Worm (Caenorhabditis elegans): Measurements from ENCODE around the gene hpo-34.

The hpo-34 gene

ce11 chrX:11463568-11463967 lies 55.3 kb downstream of the hpo-34 start:
- no peak for TF ChIP-seq nhr-12 (tag; optimal IDR thresholded peaks at IDR 0.05)
- no peak for TF ChIP-seq lin-14 (GFP tag; optimal IDR thresholded peaks at IDR 0.05)
- TF ChIP-seq rnt-1 (tag; optimal IDR thresholded peaks at IDR 0.05), result peak; percentile 8
- TF ChIP-seq hlh-4 (tag; optimal IDR thresholded peaks at IDR 0.05), result no peak
- TF ChIP-seq efl-1 (optimal IDR thresholded peaks at IDR 0.05), result no peak
- TF ChIP-seq efl-1 (GFP tag; optimal IDR thresholded peaks at IDR 0.05 in 1 of 2), result peak in 1 of 2 experiments; percentile 22
- no peak for TF ChIP-seq efl-3 (GFP tag; optimal IDR thresholded peaks at IDR 0.05)
- TF ChIP-seq egl-13 (tag; optimal IDR thresholded peaks at IDR 0.05), result no peak
- TF ChIP-seq nhr-47 (tag; optimal IDR thresholded peaks at IDR 0.05), result no peak
- TF ChIP-seq C34B4.2 (tag; optimal IDR thresholded peaks at IDR 0.05), result no peak

ce11 chrX:11463005-11463404 lies 55.9 kb downstream of the hpo-34 start:
- TF ChIP-seq unc-62 (GFP tag; optimal IDR thresholded peaks at IDR 0.05), result no peak
- TF ChIP-seq ztf-11 (tag; optimal IDR thresholded peaks at IDR 0.05), result no peak
- peak; percentile 68 for TF ChIP-seq lin-14 (GFP tag; optimal IDR thresholded peaks at IDR 0.05)
- no peak for TF ChIP-seq fkh-10 (GFP tag; optimal IDR thresholded peaks at IDR 0.05)
- TF ChIP-seq ces-1 (GFP tag; optimal IDR thresholded peaks at IDR 0.05), result no peak
- 0 out of 2 replicates have a peak, but pooled peaks have one; percentile 13 for TF ChIP-seq mab-9 (GFP tag; IDR thresholded peaks at IDR 0.05)
- no peak for TF ChIP-seq nhr-77 (tag; optimal IDR thresholded peaks at IDR 0.05)
- TF ChIP-seq ztf-4 (tag; optimal IDR thresholded peaks at IDR 0.05), result no peak

- TF ChIP-seq lin-14 (GFP tag; optimal IDR thresholded peaks at IDR 0.05) (peak; percentile 85), lsy-2 (tag; optimal IDR thresholded peaks at IDR 0.05) (peak in 1 of 2 experiments; percentile 16), nhr-85 (tag) (peak; percentile 68), nhr-12 (tag; optimal IDR thresholded peaks at IDR 0.05) (no peak), dsc-1 (tag; optimal IDR thresholded peaks at IDR 0.05) (peak; percentile 13), ceh-8 (GFP tag; optimal IDR thresholded peaks at IDR 0.05) (no peak), mep-1 (tag; optimal IDR thresholded peaks at IDR 0.05) (peak; percentile 46), snu-23 (GFP tag; optimal IDR thresholded peaks at IDR 0.05) (peak; percentile 17)
These were observed 56.8 kb downstream of the hpo-34 start for ce11 chrX:11462112-11462511.

All from whole organism, L1 larva.